Worm (Caenorhabditis elegans) whole organism, L4 larva: Measurements from ENCODE around the gene acl-9.

Experiments
- egl-43 ChIP-seq: fragments of 200-800 bp; sonication (Bioruptor generic); IDR thresholded peaks from 2 replicates; pipeline ENCODE4 v1.3.6; 2022; ENCODE audit warnings: missing genetic modification reagents, missing genetic modification characterization, missing compliant biosample characterization
- fkh-10 ChIP-seq: fragments of 150-350 bp; optimal IDR thresholded peaks from 2 replicates; lab custom pipeline; 2014; ENCODE audit warnings: missing biosample characterization, missing genetic modification reagents, missing genetic modification characterization
- nhr-41 ChIP-seq: fragments of 200-800 bp; sonication (Bioruptor generic); IDR thresholded peaks from 2 replicates; pipeline ENCODE4 v1.3.6; 2022; ENCODE audit warnings: missing genetic modification reagents, missing genetic modification characterization, missing compliant biosample characterization
- snpc-4 ChIP-seq: fragments of 150-350 bp; optimal IDR thresholded peaks from 2 replicates; lab custom pipeline; 2014; ENCODE audit warnings: missing biosample characterization, missing genetic modification characterization
- unc-39 ChIP-seq: sonication (generic microtip); optimal IDR thresholded peaks from 2 replicates; lab custom pipeline; 2017; ENCODE audit warnings: missing biosample characterization, missing genetic modification characterization
- zag-1 ChIP-seq: fragments of 150-350 bp; optimal IDR thresholded peaks from 2 replicates; lab custom pipeline; 2014; ENCODE audit warnings: missing biosample characterization, missing genetic modification characterization

ce11 chrV:6493821-6494220 lies 40.8 kb downstream of the acl-9 start, which contains the start of gene cpt-6:
- no peak for TF ChIP-seq zag-1
- TF ChIP-seq egl-43 (GFP tag; lab: Robert Waterston, UW): no peak
- no peak for TF ChIP-seq snpc-4
- TF ChIP-seq fkh-10 (GFP tag; lab: Kevin White, UChicago): no peak
- no peak for TF ChIP-seq unc-39 (tag; lab: Kevin White, UChicago)
- no peak for TF ChIP-seq nhr-41 (GFP tag; lab: Robert Waterston, UW)
